Worm (Caenorhabditis elegans) whole organism, L4/young adult: ENCODE data around the gene srj-39.

Experiments
- dao-5 ChIP-seq: sonication (generic microtip); optimal IDR thresholded peaks from 2 replicates; lab custom pipeline; 2016; ENCODE audit warnings: missing genotype, missing genetic modification characterization, moderate library complexity, missing compliant biosample characterization
- him-1 ChIP-seq: sonication (generic microtip); optimal IDR thresholded peaks from 2 replicates; lab custom pipeline; 2016; ENCODE audit warnings: missing genotype, missing genetic modification reagents, missing genetic modification characterization, missing compliant biosample characterization

ce11 chrV:4138688-4139087, 34.3 kb downstream of the srj-39 start, which contains the start of gene lgc-29:
- no peak for TF ChIP-seq dao-5 (tag; lab: Kevin White, UChicago)
- no peak for TF ChIP-seq him-1
